Worm (Caenorhabditis elegans): ENCODE measurements around the gene grd-3.

ce11 chrIV:3469742-3470141 is 30.3 kb downstream of the grd-3 start, which contains the start of gene F58E2.2:
- TF ChIP-seq nhr-237 (tag; optimal IDR thresholded peaks at IDR 0.05) (no peak), nhr-12 (tag; optimal IDR thresholded peaks at IDR 0.05) (no peak), skn-1 (tag; optimal IDR thresholded peaks at IDR 0.05) (no peak), ceh-82 (tag; optimal IDR thresholded peaks at IDR 0.05) (no peak), ztf-11 (tag; optimal IDR thresholded peaks at IDR 0.05) (no peak), F13H6.1 (tag; optimal IDR thresholded peaks at IDR 0.05) (no peak), snpc-4 (tag; optimal IDR thresholded peaks at IDR 0.05) (no peak), zag-1 (tag; optimal IDR thresholded peaks at IDR 0.05) (no peak), mab-5 (tag; optimal IDR thresholded peaks at IDR 0.05) (no peak), unc-39 (tag; optimal IDR thresholded peaks at IDR 0.05) (no peak), nhr-25 (tag; optimal IDR thresholded peaks at IDR 0.05) (no peak), nhr-11 (tag; optimal IDR thresholded peaks at IDR 0.05) (no peak)
